Worm (Caenorhabditis elegans) whole organism, L4 larva: ENCODE results near the gene Y70C5A.2.

Source experiments
- F44E2.7 ChIP-seq: fragments of 200-800 bp; sonication (Bioruptor generic); IDR thresholded peaks from 2 replicates; pipeline ENCODE4 v2.1.2; 2022; ENCODE audit warnings: missing genetic modification characterization, missing compliant biosample characterization
- arid-1 ChIP-seq: fragments of 200-800 bp; sonication (Bioruptor generic); conservative IDR thresholded peaks from 2 replicates; pipeline ENCODE4 v1.3.6; 2022; ENCODE audit warnings: missing genetic modification reagents, missing genetic modification characterization, missing compliant biosample characterization
- attf-4 ChIP-seq: sonication (generic microtip); optimal IDR thresholded peaks from 3 replicates; lab custom pipeline; 2017; ENCODE audit warnings: missing biosample characterization, missing genetic modification characterization
- ceh-32 ChIP-seq: sonication (generic microtip); optimal IDR thresholded peaks from 2 replicates; lab custom pipeline; 2016; ENCODE audit warnings: mild to moderate bottlenecking, missing genetic modification characterization, missing compliant biosample characterization; ENCODE audit not compliant: poor library complexity
- ceh-62 ChIP-seq: sonication (generic microtip); optimal IDR thresholded peaks from 2 replicates; lab custom pipeline; 2017; ENCODE audit warnings: missing biosample characterization, missing genetic modification characterization
- daf-16 ChIP-seq, 3 experiments: sonication (generic microtip); optimal IDR thresholded peaks; 2 replicates each; lab custom pipeline; 2016 to 2017; ENCODE audit warnings: missing genetic modification characterization in 3 of 3, missing genetic modification reagents in 3 of 3, mild to moderate bottlenecking in 2 of 3, missing compliant biosample characterization in 2 of 3, missing biosample characterization in 1 of 3, moderate library complexity in 1 of 3
- daf-19 ChIP-seq: fragments of 200-800 bp; sonication (Bioruptor generic); conservative IDR thresholded peaks from 2 replicates; pipeline ENCODE4 v1.3.6; 2022; ENCODE audit warnings: missing genetic modification characterization, missing compliant biosample characterization
- dmd-6 ChIP-seq: fragments of 200-800 bp; sonication (Bioruptor generic); IDR thresholded peaks from 2 replicates; pipeline ENCODE4 v1.3.6; 2022; ENCODE audit warnings: missing genetic modification reagents, missing genetic modification characterization, missing compliant biosample characterization
- dmd-8 ChIP-seq: fragments of 200-800 bp; sonication (Bioruptor generic); IDR thresholded peaks from 2 replicates; pipeline ENCODE4 v1.3.6; 2022; ENCODE audit warnings: missing genetic modification characterization, missing compliant biosample characterization
- dmd-9 ChIP-seq: fragments of 200-800 bp; sonication (Bioruptor generic); IDR thresholded peaks from 2 replicates; pipeline ENCODE4 v1.3.6; 2022; ENCODE audit warnings: missing genetic modification reagents, missing genetic modification characterization, missing compliant biosample characterization
- dpl-1 ChIP-seq: fragments of 150-350 bp; optimal IDR thresholded peaks from 2 replicates; lab custom pipeline; 2014; ENCODE audit warnings: missing biosample characterization, missing genetic modification reagents, missing genetic modification characterization
- duxl-1 ChIP-seq: sonication (generic microtip); optimal IDR thresholded peaks from 2 replicates; lab custom pipeline; 2016; ENCODE audit warnings: mild to moderate bottlenecking, missing genetic modification characterization, moderate library complexity, missing compliant biosample characterization; ENCODE audit not compliant: poor library complexity
- dve-1 ChIP-seq: sonication (generic microtip); optimal IDR thresholded peaks from 2 replicates; lab custom pipeline; 2017; ENCODE audit warnings: antibody characterized with exemption, mild to moderate bottlenecking, missing genetic modification characterization, missing compliant biosample characterization; ENCODE audit not compliant: insufficient read depth
- egl-27 ChIP-seq: sonication (generic microtip); optimal IDR thresholded peaks from 3 replicates; lab custom pipeline; 2017; ENCODE audit warnings: missing biosample characterization, missing genetic modification reagents, missing genetic modification characterization
- fkh-10 ChIP-seq: fragments of 150-350 bp; optimal IDR thresholded peaks from 2 replicates; lab custom pipeline; 2014; ENCODE audit warnings: missing biosample characterization, missing genetic modification reagents, missing genetic modification characterization
- hmg-1.1 ChIP-seq: fragments of 200-800 bp; sonication (Bioruptor generic); IDR thresholded peaks from 2 replicates; pipeline ENCODE4 v1.3.6; 2022; ENCODE audit warnings: missing genetic modification reagents, missing genetic modification characterization, missing compliant biosample characterization
- lim-7 ChIP-seq: fragments of 200-800 bp; sonication (Bioruptor generic); IDR thresholded peaks from 2 replicates; pipeline ENCODE4 v1.3.6; 2022; ENCODE audit warnings: missing genetic modification characterization, missing compliant biosample characterization
- lin-1 ChIP-seq: fragments of 200-800 bp; sonication (Bioruptor generic); IDR thresholded peaks from 2 replicates; pipeline ENCODE4 v1.3.6; 2022; ENCODE audit warnings: missing genetic modification reagents, missing genetic modification characterization, missing compliant biosample characterization
- lin-13 ChIP-seq: fragments of 150-350 bp; optimal IDR thresholded peaks from 2 replicates; lab custom pipeline; 2014; ENCODE audit warnings: missing biosample characterization, missing genetic modification reagents, missing genetic modification characterization
- lsy-2 ChIP-seq, 2 experiments: fragments of 150-350 bp in 1 of 2; sonication (generic microtip) in 1 of 2; optimal IDR thresholded peaks; 2 replicates each; lab custom pipeline; 2014 to 2017; ENCODE audit warnings: missing biosample characterization in 2 of 2, missing genetic modification characterization in 2 of 2
- nhr-111 ChIP-seq: fragments of 200-800 bp; sonication (Bioruptor generic); optimal IDR thresholded peaks from 2 replicates; lab custom pipeline; 2018; ENCODE audit warnings: mild to moderate bottlenecking, missing genetic modification characterization, missing compliant biosample characterization
- nhr-28 ChIP-seq: fragments of 150-350 bp; optimal IDR thresholded peaks from 2 replicates; lab custom pipeline; 2014; ENCODE audit warnings: missing biosample characterization, missing genetic modification characterization
- nhr-41 ChIP-seq: fragments of 200-800 bp; sonication (Bioruptor generic); IDR thresholded peaks from 2 replicates; pipeline ENCODE4 v1.3.6; 2022; ENCODE audit warnings: missing genetic modification reagents, missing genetic modification characterization, missing compliant biosample characterization
- nhr-6 ChIP-seq: fragments of 150-350 bp; optimal IDR thresholded peaks from 2 replicates; lab custom pipeline; 2014; ENCODE audit warnings: missing biosample characterization, missing genetic modification characterization
- nhr-77 ChIP-seq: fragments of 150-350 bp; optimal IDR thresholded peaks from 2 replicates; lab custom pipeline; 2014; ENCODE audit warnings: missing biosample characterization, missing genetic modification characterization
- pha-4 ChIP-seq, 2 experiments: fragments of 150-350 bp in 1 of 2; fragments of 200-800 bp in 1 of 2; sonication (Bioruptor generic) in 1 of 2; IDR thresholded peaks in 1 of 2; optimal IDR thresholded peaks in 1 of 2; 2 replicates each; pipeline versions ENCODE4 v1.3.6 to Lab custom; 2014 to 2022; ENCODE audit warnings: missing genetic modification characterization in 2 of 2, missing genetic modification reagents in 2 of 2, missing biosample characterization in 1 of 2, missing compliant biosample characterization in 1 of 2
- php-3 ChIP-seq: fragments of 200-800 bp; sonication (Bioruptor generic); IDR thresholded peaks from 2 replicates; pipeline ENCODE4 v1.3.6; 2022; ENCODE audit warnings: missing genetic modification reagents, missing genetic modification characterization, missing compliant biosample characterization
- pqm-1 ChIP-seq: sonication (generic microtip); optimal IDR thresholded peaks from 2 replicates; lab custom pipeline; 2017; ENCODE audit warnings: missing biosample characterization, missing genetic modification characterization
- sdz-12 ChIP-seq: fragments of 200-800 bp; sonication (Bioruptor generic); optimal IDR thresholded peaks from 2 replicates; lab custom pipeline; 2018; ENCODE audit warnings: mild to moderate bottlenecking, missing genetic modification characterization, missing compliant biosample characterization
- set-16 ChIP-seq: fragments of 200-800 bp; sonication (Bioruptor generic); IDR thresholded peaks from 2 replicates; pipeline ENCODE4 v1.3.6; 2022; ENCODE audit warnings: missing genetic modification reagents, missing genetic modification characterization, missing compliant biosample characterization
- skn-1 ChIP-seq: fragments of 150-350 bp; optimal IDR thresholded peaks from 2 replicates; lab custom pipeline; 2014; ENCODE audit warnings: missing biosample characterization, missing genetic modification characterization
- snpc-1.2 ChIP-seq: fragments of 200-800 bp; sonication (Bioruptor generic); IDR thresholded peaks from 2 replicates; pipeline ENCODE4 v1.3.6; 2022; ENCODE audit warnings: missing genetic modification reagents, missing genetic modification characterization, missing compliant biosample characterization
- zfp-2 ChIP-seq: sonication (generic microtip); optimal IDR thresholded peaks from 2 replicates; lab custom pipeline; 2016; ENCODE audit warnings: mild to moderate bottlenecking, missing genetic modification characterization, missing compliant biosample characterization
- zfp-3 ChIP-seq: fragments of 200-800 bp; sonication (Bioruptor generic); conservative IDR thresholded peaks from 2 replicates; pipeline ENCODE4 v1.3.6; 2022; ENCODE audit warnings: missing genetic modification reagents, missing genetic modification characterization, missing compliant biosample characterization
- zip-11 ChIP-seq: fragments of 200-800 bp; sonication (Bioruptor generic); IDR thresholded peaks from 2 replicates; pipeline ENCODE4 v1.3.6; 2022; ENCODE audit warnings: missing genetic modification characterization, missing compliant biosample characterization

The Y70C5A.2 gene

ce11 chrV:16640366-16640765 is 17.4 kb upstream of the Y70C5A.2 start:
- peak; percentile 30; the same call in 1 of the 2 replicates for TF ChIP-seq php-3 (GFP tag; lab: Robert Waterston, UW)
- 0 out of 2 replicates have a peak, but pooled peaks have one; percentile 10 for TF ChIP-seq nhr-41 (GFP tag; lab: Robert Waterston, UW)
- peak; percentile 81; the same call in 1 of the 2 replicates for TF ChIP-seq dmd-8 (GFP tag; lab: Robert Waterston, UW)
- TF ChIP-seq fkh-10 (GFP tag; lab: Kevin White, UChicago), result no peak
- no peak for TF ChIP-seq nhr-77 (tag; lab: Kevin White, UChicago)
- TF ChIP-seq lin-1, result 0 out of 2 replicates have a peak, but pooled peaks have one; percentile 12
- 0 out of 2 replicates have a peak, but pooled peaks have one; percentile 48 for TF ChIP-seq F44E2.7 (GFP tag; lab: Robert Waterston, UW)
- TF ChIP-seq nhr-28 (tag; lab: Kevin White, UChicago), result no peak
- TF ChIP-seq arid-1 (GFP tag; lab: Robert Waterston, UW), result 0 out of 2 replicates have a peak, but pooled peaks have one; percentile 21
- TF ChIP-seq daf-16 (GFP tag; optimal IDR thresholded peaks at IDR 0.05; lab: Kevin White, UChicago), result no peak
- TF ChIP-seq daf-16 (tag; optimal IDR thresholded peaks at IDR 0.05; lab: Kevin White, UChicago), result peak; percentile 42
- no peak for TF ChIP-seq hmg-1.1 (GFP tag; lab: Robert Waterston, UW)
- TF ChIP-seq zfp-3 (GFP tag; lab: Robert Waterston, UW), result 0 out of 2 replicates have a peak, but pooled peaks have one; percentile 38
- TF ChIP-seq duxl-1 (tag; lab: Kevin White, UChicago), result peak; percentile 74
- peak; percentile 69 for TF ChIP-seq daf-19 (GFP tag; lab: Robert Waterston, UW)
- TF ChIP-seq pqm-1 (tag; lab: Kevin White, UChicago), result no peak
- TF ChIP-seq lim-7, result peak; percentile 74
- TF ChIP-seq dmd-6 (GFP tag; lab: Robert Waterston, UW), result peak; percentile 43; the same call in 1 of the 2 replicates
- TF ChIP-seq, all 104 proteins: peak for 12

DNA sequence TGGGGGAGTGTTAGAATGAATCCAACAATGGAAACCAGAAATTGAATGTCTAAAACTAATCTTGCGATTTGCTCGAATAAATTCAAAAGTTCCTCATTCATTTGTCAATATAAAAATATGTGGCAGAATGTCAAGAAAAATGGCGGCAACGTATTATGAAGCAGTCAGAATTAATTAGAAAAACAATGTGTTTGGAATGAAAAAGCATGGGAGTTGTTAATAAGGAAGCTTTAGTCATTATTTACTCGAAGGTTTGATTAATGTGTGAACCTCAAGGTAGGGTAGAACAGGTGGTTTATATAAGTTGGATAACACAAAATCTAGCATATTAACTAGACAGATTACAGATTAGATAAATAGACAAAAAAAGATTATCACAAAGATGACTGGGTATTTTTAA is 15.2 kb upstream of the Y70C5A.2 start, which contains the start of gene srw-76:
TSS of gene srw-76 (minus strand) at position 101 of the 400 bp plus-strand sequence.
- TF ChIP-seq dve-1 (no peak), nhr-28 (tag; lab: Kevin White, UChicago) (no peak), set-16 (GFP tag; lab: Robert Waterston, UW) (no peak), lin-13 (no peak), nhr-6 (tag; lab: Kevin White, UChicago) (no peak), lsy-2 (tag; optimal IDR thresholded peaks at IDR 0.05; lab: Kevin White, UChicago) (no peak), php-3 (GFP tag; lab: Robert Waterston, UW) (no peak), dpl-1 (GFP tag; lab: Kevin White, UChicago) (no peak), skn-1 (tag; lab: Kevin White, UChicago) (no peak), F44E2.7 (GFP tag; lab: Robert Waterston, UW) (no peak), egl-27 (no peak), nhr-111 (GFP tag; lab: Kevin White, UChicago) (no peak), snpc-1.2 (no peak), ceh-62 (no peak), dmd-9 (GFP tag; lab: Robert Waterston, UW) (no peak)

DNA sequence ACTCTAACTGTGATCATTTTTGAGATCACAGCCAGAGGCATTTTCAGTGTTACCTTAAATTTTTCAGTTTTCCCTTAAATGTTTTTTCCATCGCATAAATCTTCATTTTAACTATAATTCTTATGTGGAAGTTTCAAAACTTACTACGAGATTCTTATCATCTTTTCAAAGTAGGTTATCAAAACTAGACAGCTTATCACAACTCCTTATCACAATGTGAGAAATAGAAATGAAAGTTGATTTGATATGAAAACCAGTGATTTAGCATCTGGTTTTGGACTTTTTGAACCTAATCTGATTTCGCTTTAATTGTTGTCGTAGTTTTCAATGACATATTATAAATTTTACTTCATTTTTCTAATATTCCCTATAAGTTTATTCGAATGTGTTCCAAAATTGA is 12.9 kb upstream of the Y70C5A.2 start, which contains the start of gene mltn-11:
TSS of gene mltn-11 (plus strand) at position 276 of the 400 bp plus-strand sequence.
- TF ChIP-seq zip-11 (no peak), attf-4 (tag; lab: Kevin White, UChicago) (no peak), pha-4 (GFP tag; IDR thresholded peaks at IDR 0.05; lab: Robert Waterston, UW) (no peak), pha-4 (tag; optimal IDR thresholded peaks at IDR 0.05; lab: Kevin White, UChicago) (no peak), sdz-12 (GFP tag; lab: Kevin White, UChicago) (no peak), zfp-3 (GFP tag; lab: Robert Waterston, UW) (no peak), lim-7 (no peak), zfp-2 (tag; lab: Kevin White, UChicago) (no peak), ceh-32 (tag; lab: Kevin White, UChicago) (no peak)
- TF ChIP-seq, all 104 proteins: peak for 0
